Fruit fly (Drosophila melanogaster) whole organism, embryonic: ENCODE data around the gene CG4596.

Experiments
- Bdp1 ChIP-seq: fragments of 200-800 bp; sonication (Bioruptor generic); optimal IDR thresholded peaks from 3 replicates; lab custom pipeline; 2016; ENCODE audit warnings: missing biosample characterization, missing genetic modification characterization
- CG11247 ChIP-seq: fragments of 200-800 bp; sonication (Bioruptor generic); IDR thresholded peaks from 2 replicates; pipeline ENCODE4 v1.3.6; 2022; ENCODE audit warnings: missing biosample characterization, missing genetic modification characterization
- CG11723 ChIP-seq: fragments of 200-800 bp; sonication (Bioruptor generic); optimal IDR thresholded peaks from 2 replicates; lab custom pipeline; 2017; ENCODE audit warnings: missing biosample characterization, mild to moderate bottlenecking, missing genetic modification characterization
- CG12942 ChIP-seq: fragments of 200-800 bp; sonication (Bioruptor generic); optimal IDR thresholded peaks from 3 replicates; lab custom pipeline; 2016; ENCODE audit warnings: missing biosample characterization, missing genetic modification characterization
- CG13296 ChIP-seq: fragments of 200-800 bp; sonication (Bioruptor generic); optimal IDR thresholded peaks from 3 replicates; lab custom pipeline; 2018; ENCODE audit warnings: missing biosample characterization, mild to moderate bottlenecking, missing genetic modification characterization
- CG15073 ChIP-seq: fragments of 200-800 bp; sonication (Bioruptor generic); optimal IDR thresholded peaks from 2 replicates; lab custom pipeline; 2016; ENCODE audit warnings: missing biosample characterization, missing genetic modification characterization
- CG16779 ChIP-seq: fragments of 200-800 bp; sonication (Bioruptor generic); IDR thresholded peaks from 2 replicates; pipeline ENCODE4 v1.3.6; 2022; ENCODE audit warnings: missing biosample characterization, missing genetic modification characterization
- CG17385 ChIP-seq: fragments of 200-800 bp; sonication (Bioruptor generic); optimal IDR thresholded peaks from 3 replicates; lab custom pipeline; 2018; ENCODE audit warnings: missing biosample characterization, mild to moderate bottlenecking, missing genetic modification characterization
- CG18599 ChIP-seq: fragments of 200-800 bp; sonication (Bioruptor generic); optimal IDR thresholded peaks from 3 replicates; lab custom pipeline; 2017; ENCODE audit warnings: missing biosample characterization, missing genetic modification characterization, mild to moderate bottlenecking, moderate library complexity, missing genetic modification reagents
- CG2678 ChIP-seq: fragments of 200-800 bp; sonication (Bioruptor generic); optimal IDR thresholded peaks from 3 replicates; lab custom pipeline; 2019; ENCODE audit warnings: missing biosample characterization, mild to moderate bottlenecking, missing genetic modification characterization, moderate library complexity
- CG2712 ChIP-seq: fragments of 200-800 bp; optimal IDR thresholded peaks from 3 replicates; lab custom pipeline; 2019; ENCODE audit warnings: missing biosample characterization, mild to moderate bottlenecking, missing genetic modification characterization, moderate library complexity
- CG3163 ChIP-seq: fragments of 200-800 bp; sonication (Bioruptor generic); optimal IDR thresholded peaks from 3 replicates; lab custom pipeline; 2016; ENCODE audit warnings: missing biosample characterization, missing genetic modification characterization
- CG32767 ChIP-seq: fragments of 200-800 bp; sonication (Bioruptor generic); IDR thresholded peaks from 2 replicates; pipeline ENCODE4 v1.3.6; 2022; ENCODE audit warnings: missing biosample characterization, missing genetic modification characterization
- CG32772 ChIP-seq: fragments of 200-800 bp; sonication (Bioruptor generic); IDR thresholded peaks from 2 replicates; pipeline ENCODE4 v1.3.6; 2022; ENCODE audit warnings: missing biosample characterization, missing genetic modification characterization
- CG34224 ChIP-seq: fragments of 200-800 bp; sonication (Bioruptor generic); IDR thresholded peaks from 3 replicates; pipeline ENCODE4 v1.3.6; 2022; ENCODE audit warnings: missing biosample characterization, missing genetic modification characterization; ENCODE audit not compliant: partially characterized antibody
- CG3838 ChIP-seq: fragments of 200-800 bp; sonication (Bioruptor generic); optimal IDR thresholded peaks from 3 replicates; lab custom pipeline; 2016; ENCODE audit warnings: missing biosample characterization, missing genetic modification characterization
- CG4617 ChIP-seq: fragments of 200-800 bp; sonication (Bioruptor generic); optimal IDR thresholded peaks from 3 replicates; lab custom pipeline; 2016; ENCODE audit warnings: missing biosample characterization, missing genetic modification characterization, borderline replicate concordance
- CG4730 ChIP-seq: fragments of 200-800 bp; sonication (Bioruptor generic); IDR thresholded peaks from 2 replicates; pipeline ENCODE4 v1.3.6; 2022; ENCODE audit warnings: missing biosample characterization, missing genetic modification characterization
- CG6689 ChIP-seq: fragments of 200-800 bp; sonication (Bioruptor generic); IDR thresholded peaks from 2 replicates; pipeline ENCODE4 v1.3.6; 2022; ENCODE audit warnings: missing biosample characterization, missing genetic modification characterization
- CG8089 ChIP-seq: fragments of 200-800 bp; sonication (Bioruptor generic); optimal IDR thresholded peaks from 3 replicates; lab custom pipeline; 2016; ENCODE audit warnings: missing biosample characterization, missing genetic modification characterization
- CG8281 ChIP-seq: fragments of 200-800 bp; sonication (Bioruptor generic); optimal IDR thresholded peaks from 2 replicates; lab custom pipeline; 2018; ENCODE audit warnings: missing biosample characterization, mild to moderate bottlenecking, missing genetic modification characterization, moderate library complexity
- CG9797 ChIP-seq: fragments of 200-800 bp; sonication (Bioruptor generic); optimal IDR thresholded peaks from 3 replicates; lab custom pipeline; 2018; ENCODE audit warnings: missing biosample characterization, mild to moderate bottlenecking, missing genetic modification characterization
- Dref ChIP-seq: fragments of 200-800 bp; sonication (Bioruptor generic); IDR thresholded peaks from 2 replicates; pipeline ENCODE4 v1.3.6; 2022; ENCODE audit warnings: missing biosample characterization, missing genetic modification characterization
- Hey ChIP-seq: fragments of 200-800 bp; sonication (Bioruptor generic); optimal IDR thresholded peaks from 3 replicates; lab custom pipeline; 2018; ENCODE audit warnings: missing biosample characterization, mild to moderate bottlenecking, missing genetic modification characterization
- HmgD ChIP-seq: fragments of 200-800 bp; sonication (Bioruptor generic); optimal IDR thresholded peaks from 3 replicates; lab custom pipeline; 2016; ENCODE audit warnings: missing biosample characterization, missing genetic modification characterization
- NfI ChIP-seq: fragments of 200-800 bp; sonication (Bioruptor generic); optimal IDR thresholded peaks from 3 replicates; lab custom pipeline; 2018; ENCODE audit warnings: missing biosample characterization, mild to moderate bottlenecking, missing genetic modification characterization, moderate library complexity
- Pdp1 ChIP-seq, 2 experiments: fragments of 200-800 bp; sonication (Bioruptor generic); optimal IDR thresholded peaks; 3 replicates each; lab custom pipeline; 2016; ENCODE audit warnings: missing biosample characterization in 2 of 2, missing genetic modification characterization in 2 of 2, mild to moderate bottlenecking in 1 of 2, moderate library complexity in 1 of 2
- Stat92E ChIP-seq, 3 experiments: fragments of >200 bp in 2 of 3; fragments of 200-800 bp in 1 of 3; sonication (Bioruptor generic) in 1 of 3; optimal IDR thresholded peaks; 2 replicates each; lab custom pipeline; 2017 to 2019; ENCODE audit warnings: missing biosample characterization in 3 of 3, missing genetic modification characterization in 3 of 3, mild to moderate bottlenecking in 1 of 3, moderate library complexity in 1 of 3
- ase ChIP-seq: fragments of 200-800 bp; sonication (Bioruptor generic); IDR thresholded peaks from 3 replicates; pipeline ENCODE4 v1.3.6; 2022; ENCODE audit warnings: missing biosample characterization, missing genetic modification characterization
- az2 ChIP-seq: fragments of 200-800 bp; sonication (Bioruptor generic); optimal IDR thresholded peaks from 3 replicates; lab custom pipeline; 2016; ENCODE audit warnings: missing biosample characterization, missing genetic modification characterization
- chinmo ChIP-seq: fragments of 200-800 bp; sonication (Bioruptor generic); IDR thresholded peaks from 4 replicates; pipeline ENCODE4 v1.3.6; 2022; ENCODE audit warnings: missing biosample characterization, missing genetic modification characterization; ENCODE audit not compliant: partially characterized antibody
- crol ChIP-seq: fragments of 200-800 bp; sonication (Bioruptor generic); IDR thresholded peaks from 2 replicates; pipeline ENCODE4 v1.3.6; 2022; ENCODE audit warnings: missing biosample characterization, missing genetic modification characterization
- en ChIP-seq: fragments of 200-800 bp; sonication (Bioruptor generic); optimal IDR thresholded peaks from 2 replicates; lab custom pipeline; 2016; ENCODE audit warnings: missing biosample characterization, missing genetic modification characterization
- esg ChIP-seq: fragments of 200-800 bp; sonication (Bioruptor generic); conservative IDR thresholded peaks from 2 replicates; pipeline ENCODE4 v1.3.6; 2022; ENCODE audit warnings: missing biosample characterization, missing genetic modification characterization
- ewg ChIP-seq: fragments of 200-800 bp; sonication (Bioruptor generic); optimal IDR thresholded peaks from 3 replicates; lab custom pipeline; 2017; ENCODE audit warnings: mild to moderate bottlenecking, missing biosample characterization, missing genetic modification reagents, missing genetic modification characterization
- exex ChIP-seq: fragments of 200-800 bp; sonication (Bioruptor generic); optimal IDR thresholded peaks from 4 replicates; lab custom pipeline; 2018; ENCODE audit warnings: missing biosample characterization, mild to moderate bottlenecking, missing genetic modification characterization, moderate library complexity
- fru ChIP-seq: fragments of >200 bp; optimal IDR thresholded peaks from 2 replicates; lab custom pipeline; 2017
- fu2 ChIP-seq: fragments of 200-800 bp; sonication (Bioruptor generic); optimal IDR thresholded peaks from 2 replicates; lab custom pipeline; 2016; ENCODE audit warnings: missing biosample characterization, missing genetic modification characterization
- hb ChIP-seq: fragments of 200-800 bp; sonication (Bioruptor generic); IDR thresholded peaks from 3 replicates; pipeline ENCODE4 v1.3.6; 2022; ENCODE audit warnings: missing biosample characterization, missing genetic modification characterization; ENCODE audit not compliant: partially characterized antibody
- jing ChIP-seq: fragments of 200-800 bp; sonication (Bioruptor generic); optimal IDR thresholded peaks from 2 replicates; lab custom pipeline; 2018; ENCODE audit warnings: missing biosample characterization, mild to moderate bottlenecking, missing genetic modification characterization
- maf-S ChIP-seq: fragments of 200-800 bp; sonication (Bioruptor generic); optimal IDR thresholded peaks from 2 replicates; lab custom pipeline; 2016; ENCODE audit warnings: missing biosample characterization, missing genetic modification characterization
- org-1 ChIP-seq: fragments of 200-800 bp; sonication (Bioruptor generic); optimal IDR thresholded peaks from 2 replicates; lab custom pipeline; 2017; ENCODE audit warnings: missing biosample characterization, missing genetic modification characterization
- pfk ChIP-seq: fragments of 200-800 bp; sonication (Bioruptor generic); optimal IDR thresholded peaks from 2 replicates; lab custom pipeline; 2018; ENCODE audit warnings: missing biosample characterization, mild to moderate bottlenecking, missing genetic modification characterization, moderate library complexity
- sc ChIP-seq, 3 experiments: fragments of >200 bp in 2 of 3; fragments of 200-800 bp in 1 of 3; sonication (Bioruptor generic) in 1 of 3; optimal IDR thresholded peaks; 2 replicates in 2 of 3; 3 replicates in 1 of 3; lab custom pipeline; 2017; ENCODE audit warnings: mild to moderate bottlenecking in 1 of 3, missing biosample characterization in 1 of 3, missing genetic modification characterization in 1 of 3, missing genetic modification reagents in 1 of 3
- sqz ChIP-seq: fragments of 200-800 bp; sonication (Bioruptor generic); optimal IDR thresholded peaks from 3 replicates; lab custom pipeline; 2018; ENCODE audit warnings: missing biosample characterization, mild to moderate bottlenecking, missing genetic modification characterization
- toy ChIP-seq: fragments of 200-800 bp; sonication (Bioruptor generic); IDR thresholded peaks from 2 replicates; pipeline ENCODE4 v1.3.6; 2022; ENCODE audit warnings: missing biosample characterization, missing genetic modification characterization
- unpg ChIP-seq: fragments of 200-800 bp; sonication (Bioruptor generic); optimal IDR thresholded peaks from 3 replicates; lab custom pipeline; 2018; ENCODE audit warnings: missing biosample characterization, mild to moderate bottlenecking, missing genetic modification characterization, moderate library complexity
- yki ChIP-seq: fragments of >200 bp; optimal IDR thresholded peaks from 3 replicates; lab custom pipeline; 2018

Gene CG4596

dm6 chr3R:10875515-10876434 lies 2.9 kb downstream of the CG4596 start, which contains the start of gene Sodh2 (continued):
- no peak for TF ChIP-seq CG34224 (GFP tag; lab: Robert Waterston, UW)
- peak; percentile 75 for TF ChIP-seq unpg
- TF ChIP-seq jing (GFP tag; lab: Kevin White, UChicago): no peak
- peak; percentile 80 for TF ChIP-seq CG11723 (GFP tag; lab: Kevin White, UChicago)
- peak; percentile 62 for TF ChIP-seq pfk (GFP tag; lab: Kevin White, UChicago)
- TF ChIP-seq hb (GFP tag; lab: Robert Waterston, UW): no peak
- peak; percentile 43 for TF ChIP-seq ewg (GFP tag; lab: Kevin White, UChicago)
- peak; percentile 75 for TF ChIP-seq org-1 (GFP tag; lab: Kevin White, UChicago)
- peak; percentile 32 for TF ChIP-seq CG12942 (GFP tag; lab: Kevin White, UChicago)
- peak; percentile 81 for TF ChIP-seq CG16779
- peak; percentile 27 for TF ChIP-seq Bdp1 (GFP tag; lab: Kevin White, UChicago)
- peak; percentile 47 for TF ChIP-seq az2 (GFP tag; lab: Kevin White, UChicago)
- TF ChIP-seq fru (lab: Kevin White, UChicago): no peak
- no peak for TF ChIP-seq yki
- peak; percentile 57; the same call in 2 of the 3 replicates for TF ChIP-seq ase (GFP tag; lab: Robert Waterston, UW)
- TF ChIP-seq CG3838 (GFP tag; lab: Kevin White, UChicago): peak; percentile 33
- 0 out of 2 replicates have a peak, but pooled peaks have one; percentile 39 for TF ChIP-seq toy (GFP tag; lab: Robert Waterston, UW)
- peak; percentile 33 for TF ChIP-seq CG3163 (GFP tag; lab: Kevin White, UChicago)
- TF ChIP-seq CG32772 (GFP tag; lab: Robert Waterston, UW): peak; percentile 73
- TF ChIP-seq NfI (GFP tag; lab: Kevin White, UChicago): peak; percentile 60
- peak; percentile 29 for TF ChIP-seq CG8089 (GFP tag; lab: Kevin White, UChicago)
- peak; percentile 27 for TF ChIP-seq CG8281
- TF ChIP-seq fu2 (GFP tag; lab: Kevin White, UChicago): peak; percentile 45
- TF ChIP-seq crol (GFP tag; lab: Robert Waterston, UW): no peak
- peak; percentile 90 for TF ChIP-seq CG13296
- TF ChIP-seq CG6689: peak; percentile 70
- TF ChIP-seq CG32767 (GFP tag; lab: Robert Waterston, UW): 0 out of 2 replicates have a peak, but pooled peaks have one; percentile 36
- TF ChIP-seq CG2712 (tag; lab: Kevin White, UChicago): peak; percentile 85
- TF ChIP-seq CG11247 (GFP tag; lab: Robert Waterston, UW): peak; percentile 82
- TF ChIP-seq CG4617 (GFP tag; lab: Kevin White, UChicago): peak; percentile 17
- peak; percentile 67 for TF ChIP-seq maf-S (GFP tag; lab: Kevin White, UChicago)
- peak; percentile 74 for TF ChIP-seq sqz
- peak; percentile 30 to 59 for TF ChIP-seq Pdp1 (GFP tag; optimal IDR thresholded peaks at IDR 0.05; lab: Kevin White, UChicago)
- TF ChIP-seq CG9797 (GFP tag; lab: Kevin White, UChicago): peak; percentile 22
- TF ChIP-seq sc (optimal IDR thresholded peaks at IDR 0.05; lab: Kevin White, UChicago): no peak
- TF ChIP-seq sc (GFP tag; optimal IDR thresholded peaks at IDR 0.05; lab: Kevin White, UChicago): no peak
- TF ChIP-seq CG2678 (tag; lab: Kevin White, UChicago): peak; percentile 89
- peak; percentile 46 for TF ChIP-seq esg (GFP tag; lab: Robert Waterston, UW)
- TF ChIP-seq HmgD (GFP tag; lab: Kevin White, UChicago): no peak
- TF ChIP-seq Dref (GFP tag; lab: Robert Waterston, UW): no peak
- peak; percentile 47 for TF ChIP-seq CG15073 (GFP tag; lab: Kevin White, UChicago)
- peak; percentile 28 for TF ChIP-seq en (GFP tag; lab: Kevin White, UChicago)
- TF ChIP-seq chinmo (GFP tag; lab: Robert Waterston, UW): peak; percentile 73; the same call in 1 of the 4 replicates
- no peak for TF ChIP-seq CG4730
- peak; percentile 71 for TF ChIP-seq CG17385
- peak; percentile 95 for TF ChIP-seq CG18599
- TF ChIP-seq Stat92E (GFP tag; optimal IDR thresholded peaks at IDR 0.05; lab: Kevin White, UChicago): no peak
- TF ChIP-seq Hey (tag; lab: Kevin White, UChicago): peak; percentile 67
- peak; percentile 59 for TF ChIP-seq exex (tag; lab: Kevin White, UChicago)
